Worm (Caenorhabditis elegans) whole organism, L4/young adult: Measurements from ENCODE around the gene cnc-11.

Source experiments
- W03F9.2 ChIP-seq: fragments of 150-350 bp; optimal IDR thresholded peaks from 2 replicates; lab custom pipeline; 2014; ENCODE audit warnings: missing biosample characterization, missing genetic modification characterization
- dao-5 ChIP-seq: sonication (generic microtip); optimal IDR thresholded peaks from 2 replicates; lab custom pipeline; 2016; ENCODE audit warnings: missing genotype, missing genetic modification characterization, moderate library complexity, missing compliant biosample characterization
- him-1 ChIP-seq: sonication (generic microtip); optimal IDR thresholded peaks from 2 replicates; lab custom pipeline; 2016; ENCODE audit warnings: missing genotype, missing genetic modification reagents, missing genetic modification characterization, missing compliant biosample characterization

DNA sequence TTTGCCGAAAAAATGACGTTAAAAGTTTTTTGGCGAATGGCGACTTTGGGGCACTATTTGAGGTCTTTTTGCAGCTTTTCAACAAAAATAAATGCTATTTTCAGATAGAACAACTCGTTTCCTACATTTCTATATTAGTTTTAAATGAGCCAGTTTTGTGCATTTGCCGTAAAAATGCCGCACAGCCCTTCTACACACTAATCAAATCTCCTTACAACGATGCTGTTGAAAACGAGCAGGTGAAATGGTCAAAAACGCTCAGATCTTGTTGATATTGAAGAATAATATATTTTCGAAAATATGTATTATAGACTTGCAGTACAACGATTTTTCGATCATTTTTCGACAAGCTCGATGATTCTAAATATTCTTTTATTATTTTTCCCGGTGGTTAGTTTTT, 12.6 kb downstream of the cnc-11 start, which contains the start of gene chil-14:
- TF ChIP-seq W03F9.2 (tag; lab: Kevin White, UChicago) (no peak), him-1 (tag; lab: Kevin White, UChicago) (no peak), dao-5 (no peak)
